Fruit fly (Drosophila melanogaster) ovary, adult (tissue): ENCODE measurements around the gene Ant2.
A peak's percentile ranks its signal among the peaks of the same experiment; 100 is the strongest.

Source experiments
- CG17801 ChIP-seq: fragments of 200-800 bp; optimal IDR thresholded peaks from 2 replicates; lab custom pipeline; 2019; ENCODE audit warnings: missing biosample characterization, mild to moderate bottlenecking, missing genetic modification characterization, moderate library complexity; ENCODE audit not compliant: partially characterized antibody

The Ant2 gene

DNA sequence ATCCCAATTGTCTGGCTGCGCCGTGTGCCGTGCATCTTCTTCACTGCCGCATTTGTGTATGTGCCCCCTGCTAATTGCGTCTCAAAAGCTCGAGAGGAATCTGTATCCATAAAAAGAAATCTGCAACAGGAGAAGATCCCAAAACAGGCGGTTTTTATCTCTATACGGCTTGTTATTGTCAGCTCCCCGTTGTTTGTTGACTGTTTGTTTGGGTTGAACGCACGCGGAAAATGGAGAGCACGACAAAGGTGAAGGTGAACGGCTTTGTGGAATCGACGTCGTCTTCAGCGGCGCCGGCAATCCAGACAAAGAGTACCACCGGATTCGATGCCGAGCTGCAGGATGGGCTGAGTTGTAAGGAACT lies 41.1 kb downstream of the Ant2 start:
- TF ChIP-seq CG17801 (GFP tag; lab: Kevin White, UChicago): no peak

DNA sequence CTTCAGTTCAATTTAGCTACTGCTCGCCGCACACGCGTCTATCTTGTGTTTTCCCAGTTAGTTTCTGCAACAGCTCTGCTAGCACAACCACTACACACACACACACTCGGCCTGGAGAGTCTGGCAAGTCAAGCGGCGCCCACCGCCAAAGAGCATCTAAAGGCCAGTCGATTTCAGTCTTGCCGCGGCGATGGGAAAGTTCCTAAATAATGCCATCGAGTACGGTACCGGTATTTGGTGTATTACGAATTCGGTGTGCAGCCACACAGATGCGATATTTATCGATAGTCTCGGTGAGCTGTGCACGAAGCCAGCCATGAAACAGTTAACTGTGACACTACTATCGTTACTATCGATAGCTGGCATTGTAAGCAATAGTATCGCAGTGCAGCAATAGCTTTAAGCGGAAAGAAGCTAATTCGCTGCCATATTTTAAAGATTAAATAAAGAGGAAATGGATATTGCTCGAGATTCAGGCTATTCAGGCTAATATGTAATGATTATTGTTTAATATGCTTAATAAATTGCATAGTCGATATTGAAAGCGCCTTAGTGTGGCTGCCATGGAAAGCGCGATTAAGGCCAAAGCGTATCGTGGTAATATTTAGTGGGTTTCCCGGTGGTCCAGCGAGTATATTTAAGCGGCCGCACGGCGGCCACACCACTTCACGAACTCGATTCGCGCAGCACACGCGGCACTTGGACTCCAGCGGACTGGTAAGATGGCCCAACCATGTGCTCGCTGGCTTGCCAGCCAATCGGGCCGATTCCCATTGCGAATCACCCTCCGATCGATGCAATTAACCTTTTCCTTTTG lies 41.7 kb downstream of the Ant2 start, which contains the start of gene stx:
TSS of gene stx (minus strand) at position 171 of the 817 bp plus-strand sequence.
- TF ChIP-seq CG17801 (GFP tag; lab: Kevin White, UChicago): peak; percentile 19

DNA sequence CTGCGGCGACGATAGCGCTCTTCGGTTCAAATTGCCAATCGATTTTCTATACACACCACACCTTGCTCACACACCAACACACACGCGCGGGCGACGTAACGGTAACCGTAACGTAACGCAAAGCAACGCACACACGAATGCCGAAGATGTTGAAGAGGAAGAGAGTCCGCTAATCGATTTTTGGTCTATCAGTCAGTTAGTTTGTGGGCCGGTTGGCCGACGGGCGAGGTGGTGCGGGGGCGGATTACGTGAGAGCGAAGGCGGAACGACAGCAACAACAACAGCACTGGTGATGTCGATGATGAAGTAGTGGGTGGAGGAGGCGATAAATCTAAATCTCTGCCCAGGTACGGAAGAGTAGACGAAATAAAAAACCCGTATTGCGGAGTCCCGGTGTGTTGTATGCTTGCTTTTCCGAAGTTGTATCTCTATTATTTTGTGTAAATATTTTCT lies 42.4 kb downstream of the Ant2 start, which contains the start of gene ras:
TSS of gene ras (plus strand) at position 188 of the 453 bp plus-strand sequence.
- no peak for TF ChIP-seq CG17801 (GFP tag; lab: Kevin White, UChicago)

DNA sequence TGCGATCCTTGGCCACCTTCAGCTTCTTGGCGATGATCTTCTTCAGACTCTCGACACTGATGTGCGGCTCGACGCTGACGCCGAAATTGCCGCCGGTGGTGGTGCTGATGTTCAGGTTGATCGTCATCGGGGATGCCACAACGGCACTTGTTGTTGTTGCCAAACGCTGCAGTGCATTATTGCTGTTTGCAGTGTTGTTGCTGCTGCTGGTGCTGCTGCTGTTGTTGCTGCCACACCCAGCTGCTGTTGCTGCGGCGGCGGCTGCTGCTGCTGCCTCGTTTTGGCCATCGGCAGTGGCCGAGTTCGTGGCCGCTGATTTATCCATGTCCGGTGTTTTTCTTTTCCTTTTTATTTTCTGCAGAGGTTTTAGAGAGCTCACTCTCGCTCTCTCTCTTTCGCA lies 42.9 kb downstream of the Ant2 start:
- TF ChIP-seq CG17801 (GFP tag; lab: Kevin White, UChicago): no peak

DNA sequence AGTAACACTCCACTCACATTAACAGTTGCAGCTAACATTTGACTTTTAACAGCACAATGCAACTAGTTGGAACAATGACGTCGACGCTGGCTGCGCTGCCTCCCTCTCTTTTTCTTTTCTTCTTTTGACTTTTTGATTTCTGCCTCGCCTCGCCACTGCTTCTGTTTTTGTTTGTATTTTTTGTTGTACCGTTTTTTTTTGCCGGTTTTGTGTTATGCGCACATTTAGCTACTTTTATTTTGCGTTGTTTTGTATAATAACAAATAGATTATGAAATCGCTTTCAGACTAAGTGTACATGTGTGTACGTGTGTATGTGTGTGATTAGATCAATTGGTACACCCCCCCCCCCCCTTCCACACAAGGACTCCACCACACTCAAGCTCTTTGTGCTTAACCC lies 44.1 kb downstream of the Ant2 start:
- TF ChIP-seq CG17801 (GFP tag; lab: Kevin White, UChicago): peak; percentile 16

DNA sequence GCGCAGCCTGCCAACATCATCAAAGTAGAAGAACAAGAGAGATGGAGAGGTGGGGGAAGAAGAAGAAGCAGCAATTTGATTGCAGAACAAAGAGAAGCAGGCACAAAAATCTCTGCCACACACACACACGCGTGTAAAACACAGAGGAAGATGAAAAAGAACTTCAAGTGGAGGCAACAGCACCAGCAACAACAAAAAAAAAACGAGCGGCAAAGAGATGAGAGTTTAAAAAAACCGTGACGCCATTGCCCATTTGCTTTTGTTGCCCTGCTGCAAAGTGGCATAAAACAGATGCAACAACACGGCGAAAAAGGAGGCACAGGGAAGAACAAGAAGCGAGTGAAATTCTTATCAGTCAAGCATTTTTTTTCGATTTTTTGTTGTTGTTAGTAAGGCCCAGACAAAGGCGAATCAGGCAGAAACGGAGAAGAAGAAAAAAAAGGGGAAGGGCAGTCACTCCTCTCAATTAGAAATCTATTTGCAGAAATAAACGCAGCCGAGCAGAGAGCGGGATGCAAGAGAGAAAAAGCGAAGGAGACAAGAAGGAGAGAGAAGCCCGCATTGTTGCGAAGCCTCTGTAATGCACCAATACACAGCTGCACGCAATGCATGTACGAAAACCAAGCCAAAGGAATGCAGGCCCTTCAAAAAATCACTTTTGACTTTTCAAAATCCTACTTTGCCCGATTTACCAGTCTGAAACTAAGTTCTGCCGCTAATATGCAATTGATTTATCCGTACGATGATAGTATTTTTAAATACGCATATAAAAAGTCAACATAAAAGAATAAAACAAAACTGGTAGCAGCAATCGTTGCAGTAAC lies 44.7 kb downstream of the Ant2 start:
- TF ChIP-seq CG17801 (GFP tag; lab: Kevin White, UChicago): no peak

DNA sequence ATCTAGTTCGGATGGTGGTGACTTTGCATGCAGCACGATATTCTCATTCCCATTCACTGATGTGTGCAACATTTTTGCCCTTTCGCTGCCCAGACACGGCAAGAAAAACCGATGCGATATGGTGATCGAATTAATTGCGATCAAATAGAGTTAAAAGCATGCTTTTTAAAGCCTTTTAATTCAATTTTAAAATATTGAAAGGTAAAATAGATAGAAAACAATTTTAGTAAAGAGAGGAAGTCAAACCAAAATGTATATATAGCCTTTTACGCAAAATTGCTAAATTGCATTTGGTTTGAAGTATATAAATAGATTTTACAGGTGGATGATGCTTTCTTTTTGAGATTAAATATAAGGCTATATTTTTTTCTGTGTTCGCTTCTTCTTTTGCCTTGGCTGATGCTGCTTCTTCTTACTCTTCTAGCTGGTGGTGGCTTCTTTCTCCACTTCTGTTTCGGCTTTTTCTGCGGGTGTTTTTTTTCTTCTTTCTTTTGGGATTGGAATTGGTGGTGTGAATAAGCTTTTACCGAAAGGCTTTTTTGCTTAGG lies 45.7 kb downstream of the Ant2 start:
- TF ChIP-seq CG17801 (GFP tag; lab: Kevin White, UChicago): no peak

DNA sequence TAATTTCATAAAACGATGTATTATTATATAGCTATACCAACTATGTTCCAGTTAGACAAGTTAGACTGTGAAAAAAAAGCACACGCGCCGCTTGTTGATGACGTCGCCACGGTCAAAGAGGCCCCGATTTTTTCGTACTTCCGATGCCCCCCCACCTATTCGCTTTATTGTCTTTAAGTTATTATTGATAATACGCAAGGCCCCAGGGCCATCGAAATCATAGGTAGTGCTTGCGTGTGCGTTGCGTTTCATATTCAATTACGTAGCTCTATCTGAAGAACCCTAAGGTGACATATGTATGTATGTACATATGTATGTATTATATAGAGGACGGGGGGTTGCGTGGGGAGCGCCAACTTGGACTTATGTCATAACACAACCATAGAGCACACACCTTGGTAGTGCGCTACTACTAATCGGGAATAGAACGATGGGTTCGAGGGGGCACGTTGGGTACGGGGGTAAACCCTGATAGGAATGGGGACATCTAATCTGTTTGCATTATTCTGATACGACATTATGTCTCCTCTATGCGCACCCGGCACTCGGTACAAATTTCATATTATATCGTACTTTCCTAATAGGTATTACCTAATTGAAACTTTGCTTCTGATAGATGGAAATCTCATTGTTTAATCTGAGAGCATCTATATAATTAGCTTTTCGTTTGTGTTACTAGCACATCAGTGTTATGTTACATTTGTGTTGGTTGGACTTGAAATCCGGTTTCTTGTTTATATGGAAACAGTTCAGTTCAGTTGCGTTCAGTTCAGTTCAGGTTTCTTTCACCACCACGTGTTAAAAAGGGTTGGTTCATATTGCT lies 46.9 kb downstream of the Ant2 start:
- TF ChIP-seq CG17801 (GFP tag; lab: Kevin White, UChicago): no peak

DNA sequence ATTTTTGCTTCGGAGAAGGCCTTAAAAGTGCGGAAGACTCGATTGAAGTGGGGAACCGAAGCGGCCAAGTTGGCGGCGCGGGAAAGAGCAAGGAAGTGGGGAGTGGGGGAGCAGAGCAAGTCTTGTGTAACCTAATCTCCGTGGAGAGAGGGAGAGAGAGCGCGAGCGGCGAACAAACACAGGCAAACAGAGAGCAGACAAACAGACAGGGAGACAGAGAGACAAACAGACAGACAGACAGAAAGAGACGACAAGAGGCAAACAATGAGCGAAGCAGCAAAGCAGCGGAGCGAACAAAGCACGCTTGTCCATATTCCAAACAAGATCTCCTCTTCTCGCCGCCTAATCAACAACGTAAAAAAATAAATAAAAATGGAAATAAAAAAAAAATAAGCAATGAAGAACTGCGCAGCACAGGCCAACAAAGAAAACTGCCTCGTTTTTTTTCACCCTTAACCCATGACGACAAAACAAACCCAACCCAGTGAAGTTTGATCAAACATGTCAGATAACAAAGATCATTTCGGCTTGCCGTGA lies 47.8 kb downstream of the Ant2 start:
- no peak for TF ChIP-seq CG17801 (GFP tag; lab: Kevin White, UChicago)

DNA sequence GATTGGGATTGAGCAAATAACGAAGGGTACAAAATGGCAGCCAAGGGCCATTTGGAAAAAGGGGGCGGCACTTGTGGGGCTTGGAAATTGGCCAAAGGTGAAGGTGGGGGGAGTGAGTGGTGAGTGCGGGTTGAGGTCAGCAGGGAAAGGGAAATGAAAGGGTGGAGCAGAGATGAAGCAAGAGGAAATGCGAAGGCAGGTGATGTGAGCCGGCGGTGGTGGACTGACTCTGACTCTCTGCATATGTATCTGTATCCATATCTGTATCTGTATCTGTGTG lies 48.6 kb downstream of the Ant2 start:
- no peak for TF ChIP-seq CG17801 (GFP tag; lab: Kevin White, UChicago)

DNA sequence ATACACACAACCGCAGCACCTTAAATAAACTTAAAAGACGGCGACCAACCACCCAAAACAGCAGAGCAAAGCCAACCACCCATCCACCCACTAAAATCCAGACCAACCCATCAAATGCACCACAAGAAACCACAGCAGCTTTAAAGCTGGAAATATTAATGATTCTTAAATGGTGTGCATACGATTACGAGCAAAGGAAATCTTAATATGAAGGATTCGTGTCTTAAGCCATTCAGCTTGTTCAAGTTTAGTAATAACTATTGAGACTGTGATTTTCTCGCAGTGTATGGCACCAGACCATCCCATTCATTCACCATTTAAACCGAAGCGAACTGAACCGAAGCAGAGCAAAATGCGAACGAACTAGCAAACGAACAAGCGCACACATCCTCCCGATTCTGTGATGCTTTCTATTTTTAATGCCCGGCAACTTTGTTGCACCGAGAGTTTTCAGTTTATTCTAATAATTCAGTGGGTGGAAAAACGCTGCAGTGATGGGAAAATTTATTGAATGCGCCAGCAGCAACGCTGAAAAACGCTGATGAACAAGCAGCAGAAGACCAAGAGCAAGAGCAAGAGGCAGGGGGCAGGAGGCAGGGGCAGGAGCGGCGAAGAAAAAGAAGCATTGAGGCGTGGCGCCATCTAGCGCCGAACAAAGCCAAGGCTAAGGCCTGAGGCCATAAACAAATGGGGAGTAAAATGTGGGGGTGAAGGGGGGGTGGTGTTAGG lies 49.1 kb downstream of the Ant2 start:
- TF ChIP-seq CG17801 (GFP tag; lab: Kevin White, UChicago): no peak

DNA sequence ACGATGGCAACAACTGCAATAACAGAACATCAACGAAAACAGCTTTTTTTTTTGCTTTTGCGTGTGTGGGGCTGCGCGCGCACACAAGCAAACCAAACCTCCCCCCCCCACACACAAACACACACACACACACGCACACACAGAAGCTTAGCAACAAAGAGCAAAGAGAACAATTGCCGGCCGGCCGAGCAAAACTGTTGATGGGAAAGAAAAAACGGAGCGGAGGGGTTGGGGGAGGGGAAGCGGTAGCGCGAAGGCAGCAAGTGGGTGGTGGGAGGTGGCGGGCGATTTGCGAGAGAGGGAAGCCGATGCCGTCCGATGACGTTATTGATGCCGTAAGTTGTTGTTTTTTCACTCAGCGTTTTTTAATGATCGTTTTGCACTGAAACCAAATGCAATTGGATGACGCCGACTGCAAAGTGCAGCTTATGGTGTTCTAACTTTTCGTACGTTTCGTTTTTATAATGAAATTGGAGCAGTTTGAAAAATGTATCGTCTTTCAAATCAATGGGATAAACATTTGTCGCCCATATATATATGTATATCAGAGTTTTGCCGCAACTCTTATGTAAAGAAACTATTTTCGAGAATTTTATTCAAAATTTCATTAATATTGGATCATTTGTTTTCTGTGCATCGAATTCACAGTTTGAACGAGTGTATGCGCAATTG lies 50.9 kb downstream of the Ant2 start:
- no peak for TF ChIP-seq CG17801 (GFP tag; lab: Kevin White, UChicago)
